Worm (Caenorhabditis elegans) whole organism, midembryonic: ENCODE data around the gene ZC15.5.

Source experiments
- klf-2 ChIP-seq: fragments of 200-800 bp; sonication (Bioruptor generic); conservative IDR thresholded peaks from 2 replicates; pipeline ENCODE4 v1.3.6; 2022; ENCODE audit warnings: missing genetic modification reagents, missing genetic modification characterization, missing compliant biosample characterization
- med-1 ChIP-seq: sonication (generic microtip); optimal IDR thresholded peaks from 2 replicates; lab custom pipeline; 2017; ENCODE audit warnings: missing genetic modification characterization, mild to moderate bottlenecking, missing compliant biosample characterization, antibody characterized with exemption, missing genetic modification reagents; ENCODE audit not compliant: insufficient read depth
- ref-1 ChIP-seq: fragments of 200-800 bp; sonication (Bioruptor generic); conservative IDR thresholded peaks from 2 replicates; pipeline ENCODE4 v1.3.6; 2022; ENCODE audit warnings: missing genetic modification reagents, missing genetic modification characterization, missing compliant biosample characterization

DNA sequence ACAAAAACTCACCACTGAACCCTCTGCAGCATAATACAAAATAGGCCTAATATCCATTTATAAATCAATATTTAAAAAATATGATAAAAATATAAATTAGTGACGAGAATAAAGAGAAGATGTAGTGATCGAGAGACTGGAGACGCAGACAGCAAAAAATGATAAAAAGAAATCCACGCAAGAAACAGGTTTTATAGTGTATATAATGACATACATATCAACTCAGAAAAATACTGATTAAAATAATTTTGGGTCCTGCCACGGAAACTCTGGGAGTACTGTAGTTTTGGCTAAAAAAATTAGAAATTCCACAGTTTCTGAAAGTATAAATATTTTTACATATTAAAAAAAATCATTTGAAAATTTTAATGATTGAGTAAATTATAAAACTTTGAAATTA is 8.4 kb upstream of the ZC15.5 start, which contains the start of gene mlt-4:
- TF ChIP-seq ref-1 (GFP tag; lab: Robert Waterston, UW) (no peak), med-1 (no peak), klf-2 (no peak)
